Worm (Caenorhabditis elegans) whole organism, mixed stage, embryonic: Measurements from ENCODE around the gene mfsd-11.

Experiments used
- nhr-12 ChIP-seq: fragments of 150-350 bp; optimal IDR thresholded peaks from 2 replicates; lab custom pipeline; 2014; ENCODE audit warnings: missing biosample characterization, missing genetic modification characterization
- snpc-4 ChIP-seq: fragments of 150-350 bp; optimal IDR thresholded peaks from 2 replicates; lab custom pipeline; 2014; ENCODE audit warnings: missing biosample characterization, missing genetic modification characterization
- unc-62 ChIP-seq: fragments of 150-350 bp; optimal IDR thresholded peaks from 2 replicates; lab custom pipeline; 2014; ENCODE audit warnings: missing biosample characterization, missing genetic modification reagents, missing genetic modification characterization
- ztf-11 ChIP-seq: fragments of 150-350 bp; optimal IDR thresholded peaks from 2 replicates; lab custom pipeline; 2014; ENCODE audit warnings: missing biosample characterization, missing genetic modification characterization

ce11 chrX:12179817-12180384 lies 26.0 kb upstream of the mfsd-11 start:
- TF ChIP-seq ztf-11 (tag; lab: Kevin White, UChicago) (no peak), nhr-12 (tag; lab: Kevin White, UChicago) (no peak), snpc-4 (tag; lab: Kevin White, UChicago) (no peak), unc-62 (GFP tag; lab: Kevin White, UChicago) (no peak)
